Worm (Caenorhabditis elegans) whole organism, L2 larva: ENCODE measurements around the gene srsx-9.

Experiments
- ama-1 ChIP-seq: fragments of 150-350 bp; optimal IDR thresholded peaks from 2 replicates; lab custom pipeline; 2018; ENCODE audit warnings: inconsistent platforms
- dmd-4 ChIP-seq: sonication (generic microtip); optimal IDR thresholded peaks from 2 replicates; lab custom pipeline; 2017; ENCODE audit warnings: missing biosample characterization, missing genetic modification characterization
- egl-27 ChIP-seq: sonication (generic microtip); optimal IDR thresholded peaks from 3 replicates; lab custom pipeline; 2017; ENCODE audit warnings: missing biosample characterization, missing genetic modification reagents, missing genetic modification characterization
- gmeb-1 ChIP-seq: fragments of 150-350 bp; optimal IDR thresholded peaks from 2 replicates; lab custom pipeline; 2014; ENCODE audit warnings: missing biosample characterization, missing genetic modification characterization
- lin-39 ChIP-seq: fragments of 150-350 bp; optimal IDR thresholded peaks from 2 replicates; lab custom pipeline; 2014; ENCODE audit warnings: missing biosample characterization, missing genetic modification reagents, missing genetic modification characterization
- nhr-11 ChIP-seq: fragments of 150-350 bp; optimal IDR thresholded peaks from 2 replicates; lab custom pipeline; 2014; ENCODE audit warnings: missing biosample characterization, missing genetic modification characterization
- nhr-12 ChIP-seq: fragments of 150-350 bp; optimal IDR thresholded peaks from 2 replicates; lab custom pipeline; 2014; ENCODE audit warnings: missing biosample characterization, missing genetic modification characterization
- nhr-23 ChIP-seq: fragments of 150-350 bp; optimal IDR thresholded peaks from 2 replicates; lab custom pipeline; 2014; ENCODE audit warnings: missing biosample characterization, missing genetic modification reagents, missing genetic modification characterization
- nhr-6 ChIP-seq: fragments of 150-350 bp; optimal IDR thresholded peaks from 2 replicates; lab custom pipeline; 2014; ENCODE audit warnings: missing biosample characterization, missing genetic modification characterization
- nhr-77 ChIP-seq: fragments of 150-350 bp; optimal IDR thresholded peaks from 2 replicates; lab custom pipeline; 2014; ENCODE audit warnings: missing biosample characterization, missing genetic modification characterization
- sma-3 ChIP-seq: sonication (generic microtip); optimal IDR thresholded peaks from 2 replicates; lab custom pipeline; 2016; ENCODE audit warnings: missing genetic modification reagents, missing genetic modification characterization, missing compliant biosample characterization
- ztf-11 ChIP-seq: sonication (generic microtip); optimal IDR thresholded peaks from 2 replicates; lab custom pipeline; 2017; ENCODE audit warnings: missing biosample characterization, missing genetic modification characterization
- ztf-4 ChIP-seq: fragments of 150-350 bp; optimal IDR thresholded peaks from 2 replicates; lab custom pipeline; 2014; ENCODE audit warnings: missing biosample characterization, missing genetic modification characterization

DNA sequence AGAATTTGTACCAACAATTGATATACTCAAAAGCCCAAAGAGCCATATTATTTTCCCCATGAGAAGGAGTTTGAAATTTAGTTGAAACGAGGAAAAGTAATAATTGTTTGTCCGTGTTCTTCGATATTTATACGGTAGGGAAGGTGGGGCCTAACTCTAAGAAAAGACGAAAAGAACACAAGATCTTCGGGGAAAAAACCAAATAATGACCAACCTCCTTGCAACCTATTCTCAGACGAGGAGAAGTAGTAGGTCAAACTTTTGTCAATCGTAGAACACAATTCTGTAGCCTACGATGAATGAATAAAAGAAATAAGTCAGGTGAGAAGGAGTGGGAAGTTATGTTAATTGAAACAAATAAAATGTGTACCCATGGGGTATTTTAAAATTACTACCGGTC is 14.3 kb upstream of the srsx-9 start, which contains the start of gene ncx-8:
- no peak for TF ChIP-seq dmd-4 (tag; lab: Kevin White, UChicago)
- TF ChIP-seq egl-27 (tag; lab: Kevin White, UChicago) = no peak
- TF ChIP-seq nhr-77 (tag; lab: Kevin White, UChicago) = no peak
- no peak for TF ChIP-seq nhr-6 (tag; lab: Kevin White, UChicago)
- TF ChIP-seq gmeb-1 (tag; lab: Kevin White, UChicago) = no peak
- no peak for TF ChIP-seq sma-3
- TF ChIP-seq nhr-12 = no peak
- no peak for TF ChIP-seq nhr-23 (tag; lab: Kevin White, UChicago)
- no peak for TF ChIP-seq lin-39 (tag; lab: Kevin White, UChicago)
- no peak for TF ChIP-seq ztf-11 (tag; lab: Kevin White, UChicago)
- no peak for TF ChIP-seq nhr-11 (tag; lab: Kevin White, UChicago)
- TF ChIP-seq ama-1 (lab: Kevin White, UChicago) = no peak
- TF ChIP-seq ztf-4 (tag; lab: Kevin White, UChicago) = no peak
